Worm (Caenorhabditis elegans): ENCODE results near the gene srab-11.

The srab-11 gene

DNA sequence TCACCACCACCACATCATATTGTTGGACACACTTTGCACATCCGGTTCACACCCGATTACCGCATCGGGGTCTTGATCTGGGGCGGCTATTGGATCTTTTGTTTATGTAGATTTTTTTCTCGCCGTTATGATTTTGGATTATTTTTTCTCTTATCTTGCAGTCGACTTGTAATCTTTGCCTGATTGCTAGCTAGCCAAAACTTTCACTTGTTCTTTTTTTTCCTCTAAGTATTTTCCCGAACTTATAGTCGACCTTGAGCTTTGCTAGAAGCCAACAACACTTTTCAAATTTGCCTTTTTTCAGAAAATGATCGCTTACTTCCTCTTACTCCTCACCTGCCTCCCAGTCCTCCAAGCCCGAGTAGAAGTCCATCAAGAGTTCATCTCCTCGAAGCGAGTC is 41.2 kb upstream of the srab-11 start, which contains the start of gene lag-2:
Gene lag-2 (plus strand): TSS at position 301 of the 400 bp plus-strand sequence.
- TF ChIP-seq unc-62 (GFP tag; optimal IDR thresholded peaks at IDR 0.05 in 1 of 2) (peak in 1 of 2 experiments; percentile 83), unc-62 (tag; optimal IDR thresholded peaks at IDR 0.05) (no peak), zfp-3 (GFP tag; conservative IDR thresholded peaks at IDR 0.05) (no peak)

DNA sequence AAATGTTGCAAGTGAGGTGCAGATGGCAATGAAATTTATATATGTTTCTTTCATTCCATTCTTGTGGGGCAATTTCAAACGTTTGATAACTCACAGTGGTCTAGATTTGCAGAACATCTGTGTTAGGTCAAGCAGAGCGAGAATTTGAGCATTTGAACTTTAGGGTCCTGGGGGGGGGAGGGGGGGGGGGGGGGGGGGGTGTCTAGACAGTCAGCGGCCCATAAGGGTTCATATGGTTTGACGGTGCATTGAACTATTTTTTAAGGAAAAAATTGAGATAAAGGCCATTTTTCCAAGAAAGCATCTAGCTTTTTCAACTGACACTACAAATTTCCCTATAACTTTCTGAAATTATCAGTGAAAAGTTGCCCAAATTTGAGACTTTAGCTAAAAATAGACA is 39.0 kb upstream of the srab-11 start:
- no peak for TF ChIP-seq nhr-102 (tag; optimal IDR thresholded peaks at IDR 0.05)
- TF ChIP-seq nhr-77 (tag; optimal IDR thresholded peaks at IDR 0.05): no peak
- peak; percentile 31; the same call in 1 of the 2 replicates for TF ChIP-seq pha-4 (GFP tag; IDR thresholded peaks at IDR 0.05)
- no peak for TF ChIP-seq pha-4 (tag; optimal IDR thresholded peaks at IDR 0.05)
- TF ChIP-seq set-16 (GFP tag; IDR thresholded peaks at IDR 0.05): peak; percentile 71
- TF ChIP-seq mep-1 (tag; optimal IDR thresholded peaks at IDR 0.05): no peak

DNA sequence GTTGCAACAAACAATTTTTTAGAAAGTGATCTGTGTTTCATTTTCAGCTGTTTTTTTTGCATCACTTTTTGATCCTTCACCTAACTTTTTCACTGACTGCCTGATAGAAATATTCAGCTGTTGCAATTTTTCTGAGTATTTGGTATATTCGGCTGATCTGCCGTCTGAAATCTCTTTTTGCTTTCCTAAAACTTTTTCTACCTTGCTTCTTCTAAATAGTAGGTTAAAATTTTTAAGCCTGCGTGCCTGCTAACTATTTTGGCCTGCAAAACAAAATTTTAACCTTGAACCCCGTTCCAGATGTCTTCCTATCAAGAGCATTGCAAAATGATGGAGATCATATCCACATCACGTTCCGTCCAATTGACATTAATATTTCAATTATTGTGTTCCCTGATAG is 29.3 kb upstream of the srab-11 start, which contains the start of gene srab-8:
Gene srab-8 (plus strand): TSS at position 301 of the 400 bp plus-strand sequence.
- no peak for TF ChIP-seq nhr-76 (tag; optimal IDR thresholded peaks at IDR 0.05)
- TF ChIP-seq daf-16 (GFP tag; optimal IDR thresholded peaks at IDR 0.05): no peak
- no peak for TF ChIP-seq daf-16 (tag; optimal IDR thresholded peaks at IDR 0.05)
- no peak for TF ChIP-seq ceh-82 (tag; optimal IDR thresholded peaks at IDR 0.05)
- TF ChIP-seq dmd-9 (GFP tag; IDR thresholded peaks at IDR 0.05): no peak
- TF ChIP-seq zip-2 (tag; optimal IDR thresholded peaks at IDR 0.05): no peak
- no peak for TF ChIP-seq Y105C5A.15 (GFP tag; IDR thresholded peaks at IDR 0.05)
- TF ChIP-seq F10B5.3 (tag; optimal IDR thresholded peaks at IDR 0.05): no peak
- TF ChIP-seq mes-2 (tag; optimal IDR thresholded peaks at IDR 0.05; ENCODE audit: poor library complexity, severe bottlenecking): no peak
- no peak for TF ChIP-seq ceh-62 (tag; optimal IDR thresholded peaks at IDR 0.05)
- TF ChIP-seq nhr-48 (tag; optimal IDR thresholded peaks at IDR 0.05): no peak
- TF ChIP-seq zag-1 (tag; optimal IDR thresholded peaks at IDR 0.05): no peak
- TF ChIP-seq nhr-6 (tag; optimal IDR thresholded peaks at IDR 0.05): no peak
- TF ChIP-seq rbr-2 (tag; optimal IDR thresholded peaks at IDR 0.05): no peak
- no peak for TF ChIP-seq unc-130 (GFP tag; optimal IDR thresholded peaks at IDR 0.05)
- TF ChIP-seq Y5F2A.4 (GFP tag; optimal IDR thresholded peaks at IDR 0.05): no peak
- no peak for TF ChIP-seq Y75B8A.6 (GFP tag; IDR thresholded peaks at IDR 0.05)

DNA sequence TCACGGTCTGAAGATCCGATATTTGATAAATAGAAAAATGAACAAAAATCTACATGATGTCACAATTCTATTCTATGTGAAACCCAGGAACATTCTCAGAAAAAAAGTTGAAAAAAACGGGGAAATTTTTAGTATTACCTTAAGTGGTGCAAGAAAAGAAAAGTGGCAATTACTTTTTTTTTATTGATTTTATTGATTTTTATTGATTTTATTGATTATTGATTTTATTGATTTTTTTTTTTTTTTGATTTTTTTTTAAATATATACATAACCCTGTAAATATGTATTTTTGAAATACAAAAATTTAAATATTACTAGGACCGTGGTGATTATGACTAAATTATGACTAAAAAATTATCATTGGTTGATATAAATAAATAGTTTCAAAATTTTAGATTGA is 24.8 kb upstream of the srab-11 start:
- peak; percentile 86 for TF ChIP-seq ceh-28 (tag; optimal IDR thresholded peaks at IDR 0.05)
- no peak for TF ChIP-seq nhr-77 (tag; optimal IDR thresholded peaks at IDR 0.05)

DNA sequence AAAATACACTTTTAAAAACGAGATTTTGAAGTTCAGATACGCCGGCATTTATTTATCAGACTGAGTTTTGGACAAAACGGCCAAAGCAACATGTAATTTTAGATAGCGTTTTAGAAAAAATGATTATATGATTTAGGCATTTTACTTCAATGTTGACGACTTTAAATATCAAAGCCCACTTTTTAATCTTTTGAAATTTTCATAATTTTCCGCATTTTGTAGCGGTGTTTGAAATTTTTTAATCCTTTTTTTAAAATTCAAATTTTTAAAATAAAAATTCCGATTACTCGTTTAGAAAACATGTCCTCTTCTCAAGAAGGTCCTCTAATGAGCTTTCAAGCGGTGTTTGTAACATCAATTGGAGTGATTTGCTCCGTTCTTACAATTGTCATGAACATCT is 23.0 kb upstream of the srab-11 start, which contains the start of gene srbc-6:
Gene srbc-6 (plus strand): TSS at position 301 of the 400 bp plus-strand sequence.
- TF ChIP-seq daf-12 (tag; optimal IDR thresholded peaks at IDR 0.05) (no peak), zfp-3 (GFP tag; conservative IDR thresholded peaks at IDR 0.05) (no peak), lim-7 (GFP tag; IDR thresholded peaks at IDR 0.05) (no peak), jun-1 (tag; optimal IDR thresholded peaks at IDR 0.05) (no peak), lir-3 (tag; optimal IDR thresholded peaks at IDR 0.05) (no peak), ceh-20 (GFP tag; IDR thresholded peaks at IDR 0.05) (no peak), nhr-102 (tag; optimal IDR thresholded peaks at IDR 0.05) (no peak), ztf-7 (tag; optimal IDR thresholded peaks at IDR 0.05) (no peak), unc-130 (GFP tag; optimal IDR thresholded peaks at IDR 0.05) (no peak), ces-1 (GFP tag; optimal IDR thresholded peaks at IDR 0.05) (no peak), T26A8.4 (GFP tag; IDR thresholded peaks at IDR 0.05) (no peak), dpl-1 (GFP tag; optimal IDR thresholded peaks at IDR 0.05) (no peak)

Data from whole organism, L4 larva.